Worm (Caenorhabditis elegans): ENCODE data around the gene aagr-4.

ce11 chrX:433029-433693 lies 27.3 kb upstream of the aagr-4 start:
- TF ChIP-seq ceh-44 (GFP tag; IDR thresholded peaks at IDR 0.05) (no peak), lsy-2 (tag; optimal IDR thresholded peaks at IDR 0.05) (no peak), lin-39 (tag; optimal IDR thresholded peaks at IDR 0.05) (no peak), mdl-1 (tag; optimal IDR thresholded peaks at IDR 0.05) (peak in 1 of 2 experiments; percentile 11), ctbp-1 (GFP tag; IDR thresholded peaks at IDR 0.05) (no peak), fos-1 (tag; optimal IDR thresholded peaks at IDR 0.05) (no peak), fkh-10 (GFP tag; optimal IDR thresholded peaks at IDR 0.05) (no peak), dpl-1 (GFP tag; optimal IDR thresholded peaks at IDR 0.05) (no peak)

All from whole organism, L4 larva.